Worm (Caenorhabditis elegans) whole organism, early embryonic: ENCODE data around the gene F10C1.3.

Source experiments
- ama-1 ChIP-seq: fragments of 150-350 bp; optimal IDR thresholded peaks from 2 replicates; lab custom pipeline; 2014
- ceh-36 ChIP-seq: sonication (generic microtip); optimal IDR thresholded peaks from 2 replicates; lab custom pipeline; 2016; ENCODE audit warnings: missing genetic modification characterization, inconsistent platforms, missing compliant biosample characterization
- pes-1 ChIP-seq: fragments of 200-800 bp; sonication (Bioruptor generic); IDR thresholded peaks from 2 replicates; pipeline ENCODE4 v1.3.6; 2022; ENCODE audit warnings: missing genetic modification reagents, missing genetic modification characterization, missing compliant biosample characterization
- scrt-1 ChIP-seq: fragments of 200-800 bp; sonication (Bioruptor generic); IDR thresholded peaks from 2 replicates; pipeline ENCODE4 v1.3.6; 2022; ENCODE audit warnings: missing genetic modification characterization, missing compliant biosample characterization
- sea-1 ChIP-seq: fragments of 200-800 bp; sonication (Bioruptor generic); conservative IDR thresholded peaks from 2 replicates; pipeline ENCODE4 v1.3.6; 2022; ENCODE audit warnings: missing genetic modification characterization, missing compliant biosample characterization
- tra-4 ChIP-seq: sonication (generic microtip); optimal IDR thresholded peaks from 2 replicates; lab custom pipeline; 2017; ENCODE audit warnings: missing genetic modification characterization, missing compliant biosample characterization

- TF ChIP-seq ama-1 (lab: Kevin White, UChicago) (no peak), pes-1 (GFP tag; lab: Robert Waterston, UW) (peak; percentile 79), scrt-1 (GFP tag; lab: Robert Waterston, UW) (peak; percentile 68), tra-4 (tag; lab: Kevin White, UChicago) (no peak), ceh-36 (peak; percentile 58), sea-1 (GFP tag; lab: Robert Waterston, UW) (peak; percentile 59; the same call in 1 of the 2 replicates)
These were observed 24.7 kb upstream of the F10C1.3 start, which contains the start of gene K05F1.6 for ce11 chrII:5781935-5782921.
